Fruit fly (Drosophila melanogaster): ENCODE measurements around the gene CG13484.

Gene CG13484

DNA sequence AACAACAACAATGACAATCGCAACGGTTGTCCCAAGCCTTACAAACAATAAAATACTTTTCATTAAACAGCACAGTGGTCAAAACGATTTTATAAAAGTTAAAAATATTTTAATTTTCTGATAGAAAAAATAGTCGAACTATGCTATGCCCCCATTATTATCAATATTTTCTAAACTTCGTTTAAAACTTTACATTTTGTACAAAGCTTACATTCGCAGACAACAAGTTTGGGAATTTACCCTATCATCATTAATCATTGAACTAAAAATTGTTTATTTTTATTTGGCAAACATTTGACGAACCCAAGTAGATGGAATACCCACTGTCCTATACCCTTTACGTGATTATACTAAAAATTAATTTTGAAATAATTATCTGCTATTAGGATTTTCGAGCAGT is 25.3 kb upstream of the CG13484 start:
- TF ChIP-seq Eip78C (GFP tag) (peak; percentile 58), CG6808 (GFP tag; optimal IDR thresholded peaks at IDR 0.05) (no peak), CG10631 (GFP tag; optimal IDR thresholded peaks at IDR 0.05) (no peak)

DNA sequence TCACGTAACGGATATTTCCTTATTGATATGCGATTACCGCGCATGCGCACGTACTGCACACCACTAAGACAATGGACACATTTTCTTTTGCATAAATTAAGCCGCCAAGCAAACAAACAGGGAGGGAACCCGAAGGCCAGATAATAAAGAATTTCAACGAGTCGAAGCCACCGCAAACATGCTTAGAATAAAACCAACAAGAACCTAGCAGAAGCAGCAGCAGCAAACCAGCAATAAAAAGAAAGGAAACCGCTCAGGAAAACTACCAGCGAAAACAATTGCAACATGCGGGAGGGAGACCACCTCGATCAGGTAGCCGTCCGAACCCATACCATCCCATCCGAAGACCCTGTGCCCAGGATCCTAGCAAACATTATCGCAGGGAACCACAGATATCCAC is 23.7 kb upstream of the CG13484 start:
- TF ChIP-seq OdsH (GFP tag; optimal IDR thresholded peaks at IDR 0.05), result no peak
- no peak for TF ChIP-seq CG6163 (GFP tag; IDR thresholded peaks at IDR 0.05)

DNA sequence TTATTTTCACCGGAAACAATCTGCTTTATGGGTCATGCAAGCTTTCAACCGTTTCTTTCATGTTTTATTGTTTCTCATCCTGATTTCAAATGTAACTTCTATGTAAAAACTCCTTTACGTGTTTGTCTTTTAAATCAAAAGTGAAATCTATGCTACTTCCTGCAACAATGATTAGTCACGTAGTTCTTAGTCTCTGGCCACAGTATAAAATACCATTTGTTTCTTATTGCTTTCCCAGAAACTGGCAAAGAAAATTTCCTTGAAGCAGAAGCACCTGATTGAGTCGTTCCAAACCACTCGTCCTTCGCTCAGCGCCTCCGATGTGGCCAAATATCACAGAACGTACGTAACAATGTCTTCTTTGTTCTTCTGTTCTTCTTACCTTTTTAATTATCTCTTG is 22.6 kb upstream of the CG13484 start, which contains the start of gene btl:
Gene btl (plus strand): TSS at position 301 of the 400 bp plus-strand sequence.
- TF ChIP-seq CG7368 (GFP tag; optimal IDR thresholded peaks at IDR 0.05) (no peak), salr (GFP tag; optimal IDR thresholded peaks at IDR 0.05) (no peak), Eip78C (GFP tag) (no peak), CG9139 (GFP tag; optimal IDR thresholded peaks at IDR 0.05) (no peak), Sox15 (GFP tag; optimal IDR thresholded peaks at IDR 0.05) (no peak), Blimp-1 (GFP tag; optimal IDR thresholded peaks at IDR 0.05) (no peak), CG11294 (GFP tag; IDR thresholded peaks at IDR 0.05) (no peak), CG31627 (GFP tag; optimal IDR thresholded peaks at IDR 0.05) (no peak), pdm3 (GFP tag; optimal IDR thresholded peaks at IDR 0.05) (no peak)

DNA sequence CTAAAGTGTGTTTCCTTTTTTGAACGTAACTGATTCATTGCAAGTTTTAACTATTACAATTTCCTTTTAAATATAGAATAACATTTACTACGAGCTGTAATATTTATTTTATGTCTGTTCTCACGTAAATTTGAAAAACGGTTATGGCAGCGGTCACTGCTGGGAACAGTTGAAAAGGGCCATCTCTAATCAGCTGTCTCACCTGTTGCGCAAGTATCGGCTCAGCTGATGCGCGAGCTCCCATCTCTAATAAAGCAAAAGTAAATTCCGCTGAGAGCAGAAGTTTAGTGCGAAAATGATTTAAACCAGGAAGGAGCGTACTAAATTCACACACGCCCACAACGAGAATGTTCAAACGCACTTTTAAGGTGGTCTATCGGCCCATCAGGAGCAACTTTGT is 18.7 kb upstream of the CG13484 start, which contains the start of gene Pex1:
Gene Pex1 (plus strand): TSS at position 272 of the 400 bp plus-strand sequence.
- TF ChIP-seq salr (GFP tag; optimal IDR thresholded peaks at IDR 0.05) (no peak), Blimp-1 (GFP tag; optimal IDR thresholded peaks at IDR 0.05) (peak; percentile 38), Sox14 (GFP tag; optimal IDR thresholded peaks at IDR 0.05) (peak; percentile 17), Eip78C (GFP tag) (peak; percentile 65), Met (GFP tag; optimal IDR thresholded peaks at IDR 0.05) (peak; percentile 8), svp (GFP tag) (peak; percentile 79), vri (GFP tag; optimal IDR thresholded peaks at IDR 0.05) (peak; percentile 44), CG8319 (GFP tag; optimal IDR thresholded peaks at IDR 0.05) (no peak), CG11902 (GFP tag; optimal IDR thresholded peaks at IDR 0.05) (no peak), Lpt (GFP tag; optimal IDR thresholded peaks at IDR 0.05) (no peak), esn (GFP tag; optimal IDR thresholded peaks at IDR 0.05) (peak; percentile 22), CG3032 (tag; optimal IDR thresholded peaks at IDR 0.05) (peak; percentile 23)

DNA sequence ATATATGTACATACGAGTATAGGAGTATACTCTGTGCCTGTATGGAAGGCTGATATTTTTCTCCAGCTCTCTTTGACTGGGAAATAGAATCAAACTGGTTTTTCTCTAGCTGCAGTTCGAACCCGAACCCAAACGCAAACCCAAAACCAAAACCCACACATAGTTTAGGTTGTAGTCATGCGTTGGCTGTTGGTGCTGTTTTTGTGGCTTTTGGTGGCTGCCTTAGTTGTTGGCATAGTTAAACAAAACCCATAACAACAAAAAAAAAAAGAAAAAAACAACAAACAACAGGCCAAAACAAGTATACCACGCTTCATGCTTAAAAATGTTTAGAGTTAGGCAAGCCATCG is 11.2 kb upstream of the CG13484 start:
- no peak for TF ChIP-seq CG11762 (GFP tag; optimal IDR thresholded peaks at IDR 0.05; ENCODE audit: insufficient read depth)
- 0 out of 3 replicates have a peak, but pooled peaks have one; percentile 19 for TF ChIP-seq eg (GFP tag; IDR thresholded peaks at IDR 0.05)
- no peak for TF ChIP-seq Lpt (GFP tag; optimal IDR thresholded peaks at IDR 0.05)
- TF ChIP-seq CG10669 (GFP tag; optimal IDR thresholded peaks at IDR 0.05), result no peak
- no peak for TF ChIP-seq lz (GFP tag; optimal IDR thresholded peaks at IDR 0.05)
- TF ChIP-seq vri (GFP tag; optimal IDR thresholded peaks at IDR 0.05), result no peak
- no peak for TF ChIP-seq CG34406 (GFP tag; optimal IDR thresholded peaks at IDR 0.05)
- TF ChIP-seq Eip75B (GFP tag; optimal IDR thresholded peaks at IDR 0.05), result no peak
- TF ChIP-seq CG15336 (GFP tag; IDR thresholded peaks at IDR 0.05), result no peak

DNA sequence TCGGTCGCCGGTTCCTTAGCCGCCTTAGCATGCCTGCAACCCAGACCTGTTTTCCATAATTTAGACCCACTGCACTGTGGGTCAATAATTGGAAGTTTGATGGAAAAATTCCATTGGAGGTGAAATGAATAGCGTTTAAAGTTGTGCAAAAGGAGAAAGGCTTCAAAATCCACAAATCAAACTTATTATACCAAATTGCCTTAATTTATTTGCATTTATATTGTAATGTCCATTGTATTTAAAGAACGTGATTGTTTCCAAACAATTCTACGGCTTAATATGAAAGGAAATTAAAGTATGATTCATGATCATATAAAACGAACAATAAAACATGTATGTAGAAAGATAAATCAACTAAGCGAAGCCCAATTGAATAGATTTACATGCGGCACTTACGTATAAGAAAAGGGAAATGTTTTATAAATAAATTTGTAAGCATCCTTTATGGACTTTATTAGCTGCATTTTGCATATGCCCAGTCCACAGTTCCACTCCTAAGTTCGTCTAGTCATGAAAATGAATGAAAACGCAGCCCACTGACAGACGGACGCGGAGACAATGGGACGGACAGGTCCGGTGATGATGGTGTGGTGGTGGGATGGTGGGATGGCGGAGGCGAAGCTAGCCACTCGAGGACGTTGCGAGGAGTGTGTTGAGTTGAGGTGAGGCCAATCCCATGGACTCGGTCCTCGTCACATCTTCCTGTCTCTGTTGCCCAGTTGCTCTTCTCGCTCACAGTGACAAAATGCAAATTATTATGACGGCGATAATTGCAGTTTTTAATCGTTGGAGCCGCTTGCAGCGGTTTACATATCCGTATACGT is 10.6 kb upstream of the CG13484 start:
- no peak for TF ChIP-seq CG8632 (GFP tag; optimal IDR thresholded peaks at IDR 0.05)
- TF ChIP-seq CG6276 (GFP tag; optimal IDR thresholded peaks at IDR 0.05), result peak; percentile 5
- no peak for TF ChIP-seq CG34406 (GFP tag; optimal IDR thresholded peaks at IDR 0.05)
- TF ChIP-seq lz (GFP tag; optimal IDR thresholded peaks at IDR 0.05), result no peak
- TF ChIP-seq salr (GFP tag; optimal IDR thresholded peaks at IDR 0.05), result peak in 1 of 2 experiments; percentile 75
- TF ChIP-seq spab (GFP tag; optimal IDR thresholded peaks at IDR 0.05), result no peak
- no peak for TF ChIP-seq CG10669 (GFP tag; optimal IDR thresholded peaks at IDR 0.05)
- no peak for TF ChIP-seq Ets21C (GFP tag; optimal IDR thresholded peaks at IDR 0.05)
- peak; percentile 21 for TF ChIP-seq Eip75B (GFP tag; optimal IDR thresholded peaks at IDR 0.05)
- no peak; the same call in 1 of the 2 replicates for TF ChIP-seq CG15336 (GFP tag; IDR thresholded peaks at IDR 0.05)
- TF ChIP-seq Hr39 (GFP tag; optimal IDR thresholded peaks at IDR 0.05), result no peak
- peak; percentile 61 for TF ChIP-seq CG4318 (GFP tag; optimal IDR thresholded peaks at IDR 0.05)
- TF ChIP-seq esn (GFP tag; optimal IDR thresholded peaks at IDR 0.05), result no peak
- TF ChIP-seq CG6854 (GFP tag; optimal IDR thresholded peaks at IDR 0.05), result no peak
- peak; percentile 13 for TF ChIP-seq Ets96B (tag; optimal IDR thresholded peaks at IDR 0.05)
- TF ChIP-seq CG3032 (tag; optimal IDR thresholded peaks at IDR 0.05), result peak; percentile 45
- TF ChIP-seq Hr4 (GFP tag; optimal IDR thresholded peaks at IDR 0.05), result peak; percentile 51
- no peak for TF ChIP-seq net (GFP tag; optimal IDR thresholded peaks at IDR 0.05)
- peak; percentile 31 for TF ChIP-seq achi (GFP tag; optimal IDR thresholded peaks at IDR 0.05)
- TF ChIP-seq Hr38 (GFP tag; optimal IDR thresholded peaks at IDR 0.05), result no peak
